Worm (Caenorhabditis elegans): Measurements from ENCODE around the gene B0454.5.

- TF ChIP-seq nhr-237 (tag; optimal IDR thresholded peaks at IDR 0.05) (no peak), unc-62 (GFP tag; optimal IDR thresholded peaks at IDR 0.05) (no peak), nhr-28 (tag; optimal IDR thresholded peaks at IDR 0.05) (no peak), hlh-1 (tag; optimal IDR thresholded peaks at IDR 0.05) (no peak)
These were observed 48.5 kb downstream of the B0454.5 start for ce11 chrII:3087134-3087533.
